Worm (Caenorhabditis elegans) whole organism, L2 larva: ENCODE measurements around the gene srd-74.

Experiments
- dmd-4 ChIP-seq: sonication (generic microtip); optimal IDR thresholded peaks from 2 replicates; lab custom pipeline; 2017; ENCODE audit warnings: missing biosample characterization, missing genetic modification characterization
- unc-62 ChIP-seq: fragments of 150-350 bp; optimal IDR thresholded peaks from 2 replicates; lab custom pipeline; 2014; ENCODE audit warnings: missing biosample characterization, missing genetic modification reagents, missing genetic modification characterization

ce11 chrIII:11833449-11833848 is 51.5 kb downstream of the srd-74 start:
- TF ChIP-seq dmd-4 (tag; lab: Kevin White, UChicago) (no peak), unc-62 (GFP tag; lab: Kevin White, UChicago) (no peak)
